Worm (Caenorhabditis elegans) whole organism, L4/young adult: ENCODE data around the gene tax-6.

Experiments used
- W03F9.2 ChIP-seq: fragments of 150-350 bp; optimal IDR thresholded peaks from 2 replicates; lab custom pipeline; 2014; ENCODE audit warnings: missing biosample characterization, missing genetic modification characterization
- dao-5 ChIP-seq: sonication (generic microtip); optimal IDR thresholded peaks from 2 replicates; lab custom pipeline; 2016; ENCODE audit warnings: missing genotype, missing genetic modification characterization, moderate library complexity, missing compliant biosample characterization
- him-1 ChIP-seq: sonication (generic microtip); optimal IDR thresholded peaks from 2 replicates; lab custom pipeline; 2016; ENCODE audit warnings: missing genotype, missing genetic modification reagents, missing genetic modification characterization, missing compliant biosample characterization

- no peak for TF ChIP-seq W03F9.2
- no peak for TF ChIP-seq him-1 (tag; lab: Kevin White, UChicago)
- no peak for TF ChIP-seq dao-5 (tag; lab: Kevin White, UChicago)
These were observed 57.9 kb downstream of the tax-6 start, which contains the start of gene F13B12.7 for ce11 chrIV:10443510-10443909.
